Worm (Caenorhabditis elegans) whole organism, young adult: Measurements from ENCODE around the gene F43G6.4.

Source experiments
- B0261.1 ChIP-seq: sonication (generic microtip); optimal IDR thresholded peaks from 2 replicates; lab custom pipeline; 2016; ENCODE audit warnings: mild to moderate bottlenecking, missing genetic modification characterization, moderate library complexity, missing compliant biosample characterization
- B0336.3 ChIP-seq: fragments of 200-800 bp; sonication (Bioruptor generic); IDR thresholded peaks from 2 replicates; pipeline ENCODE4 v1.3.6; 2022; ENCODE audit warnings: missing genetic modification characterization, missing compliant biosample characterization
- F33H1.4 ChIP-seq: fragments of 200-800 bp; sonication (Bioruptor generic); IDR thresholded peaks from 2 replicates; pipeline ENCODE4 v1.3.6; 2022; ENCODE audit warnings: missing genetic modification reagents, missing genetic modification characterization, missing compliant biosample characterization
- F37B4.10 ChIP-seq: fragments of 200-800 bp; sonication (Bioruptor generic); IDR thresholded peaks from 2 replicates; pipeline ENCODE4 v1.3.6; 2022; ENCODE audit warnings: missing genetic modification characterization, missing compliant biosample characterization
- F52B5.7 ChIP-seq: sonication (generic microtip); optimal IDR thresholded peaks from 2 replicates; lab custom pipeline; 2016; ENCODE audit warnings: mild to moderate bottlenecking, missing genetic modification characterization, missing compliant biosample characterization
- F55B11.4 ChIP-seq: sonication (generic microtip); optimal IDR thresholded peaks from 2 replicates; lab custom pipeline; 2016; ENCODE audit warnings: missing compliant biosample characterization, missing genetic modification characterization, borderline replicate concordance; ENCODE audit not compliant: insufficient read depth
- F57A8.1 ChIP-seq: fragments of 200-800 bp; sonication (Bioruptor generic); optimal IDR thresholded peaks from 2 replicates; lab custom pipeline; 2018; ENCODE audit warnings: mild to moderate bottlenecking, missing genetic modification characterization, moderate library complexity, missing compliant biosample characterization
- F57C9.4 ChIP-seq: sonication (generic microtip); optimal IDR thresholded peaks from 2 replicates; lab custom pipeline; 2017; ENCODE audit warnings: mild to moderate bottlenecking, missing genetic modification characterization, missing compliant biosample characterization
- K11D2.4 ChIP-seq: fragments of 200-800 bp; sonication (Bioruptor generic); IDR thresholded peaks from 2 replicates; pipeline ENCODE4 v1.3.6; 2022; ENCODE audit warnings: missing genetic modification reagents, missing genetic modification characterization, missing compliant biosample characterization
- K12H6.12 ChIP-seq: fragments of 200-800 bp; sonication (Bioruptor generic); optimal IDR thresholded peaks from 2 replicates; lab custom pipeline; 2018; ENCODE audit warnings: mild to moderate bottlenecking, missing genetic modification characterization, missing compliant biosample characterization
- T07F8.4 ChIP-seq: sonication (generic microtip); optimal IDR thresholded peaks from 2 replicates; lab custom pipeline; 2016; ENCODE audit warnings: mild to moderate bottlenecking, missing genetic modification characterization, moderate library complexity, missing compliant biosample characterization
- Y67H2A.10 ChIP-seq: fragments of 200-800 bp; sonication (Bioruptor generic); conservative IDR thresholded peaks from 2 replicates; pipeline ENCODE4 v1.3.6; 2022; ENCODE audit warnings: missing genetic modification reagents, missing genetic modification characterization, missing compliant biosample characterization
- Y79H2A.3 ChIP-seq: fragments of 200-800 bp; sonication (Bioruptor generic); conservative IDR thresholded peaks from 2 replicates; pipeline ENCODE4 v1.3.6; 2022; ENCODE audit warnings: missing genetic modification reagents, missing genetic modification characterization, missing compliant biosample characterization
- aptf-2 ChIP-seq: fragments of 200-800 bp; sonication (Bioruptor generic); conservative IDR thresholded peaks from 2 replicates; pipeline ENCODE4 v1.3.6; 2022; ENCODE audit warnings: missing genetic modification reagents, missing genetic modification characterization, missing compliant biosample characterization
- athp-1 ChIP-seq: sonication (generic microtip); optimal IDR thresholded peaks from 2 replicates; lab custom pipeline; 2017; ENCODE audit warnings: mild to moderate bottlenecking, missing genetic modification characterization, missing compliant biosample characterization
- attf-6 ChIP-seq: fragments of 200-800 bp; sonication (Bioruptor generic); IDR thresholded peaks from 2 replicates; pipeline ENCODE4 v1.3.6; 2022; ENCODE audit warnings: missing genetic modification reagents, missing genetic modification characterization, missing compliant biosample characterization
- cebp-1 ChIP-seq, 2 experiments: fragments of 200-800 bp in 1 of 2; sonication (Bioruptor generic) in 1 of 2; sonication (generic microtip) in 1 of 2; IDR thresholded peaks in 1 of 2; optimal IDR thresholded peaks in 1 of 2; 2 replicates each; pipeline versions ENCODE4 v1.3.6 to Lab custom; 2017 to 2022; ENCODE audit warnings: missing compliant biosample characterization in 2 of 2, missing genetic modification characterization in 2 of 2, mild to moderate bottlenecking in 1 of 2, missing genetic modification reagents in 1 of 2, moderate library complexity in 1 of 2
- ceh-27 ChIP-seq: fragments of 200-800 bp; sonication (Bioruptor generic); optimal IDR thresholded peaks from 2 replicates; lab custom pipeline; 2018; ENCODE audit warnings: mild to moderate bottlenecking, missing genetic modification characterization, moderate library complexity, missing compliant biosample characterization
- ceh-79 ChIP-seq: sonication (generic microtip); optimal IDR thresholded peaks from 2 replicates; lab custom pipeline; 2017; ENCODE audit warnings: mild to moderate bottlenecking, missing genetic modification characterization, missing compliant biosample characterization
- die-1 ChIP-seq: sonication (generic microtip); optimal IDR thresholded peaks from 2 replicates; lab custom pipeline; 2016; ENCODE audit warnings: missing genotype, mild to moderate bottlenecking, missing genetic modification characterization, missing compliant biosample characterization
- dpff-1 ChIP-seq: sonication (generic microtip); optimal IDR thresholded peaks from 2 replicates; lab custom pipeline; 2017; ENCODE audit warnings: mild to moderate bottlenecking, missing genetic modification characterization, missing compliant biosample characterization
- dpl-1 ChIP-seq: fragments of 150-350 bp; optimal IDR thresholded peaks from 2 replicates; lab custom pipeline; 2014; ENCODE audit warnings: missing biosample characterization, missing genetic modification reagents, missing genetic modification characterization
- egl-18 ChIP-seq: fragments of 200-800 bp; sonication (Bioruptor generic); IDR thresholded peaks from 2 replicates; pipeline ENCODE4 v1.3.6; 2022; ENCODE audit warnings: missing genetic modification reagents, missing genetic modification characterization, missing compliant biosample characterization
- egrh-3 ChIP-seq: fragments of 200-800 bp; sonication (Bioruptor generic); IDR thresholded peaks from 2 replicates; pipeline ENCODE4 v1.3.6; 2022; ENCODE audit warnings: missing genetic modification reagents, missing genetic modification characterization, missing compliant biosample characterization
- let-526 ChIP-seq: fragments of 200-800 bp; sonication (Bioruptor generic); IDR thresholded peaks from 2 replicates; pipeline ENCODE4 v1.3.6; 2022; ENCODE audit warnings: missing genetic modification reagents, missing genetic modification characterization, missing compliant biosample characterization
- lin-54 ChIP-seq: fragments of 200-800 bp; sonication (Bioruptor generic); optimal IDR thresholded peaks from 2 replicates; lab custom pipeline; 2018; ENCODE audit warnings: mild to moderate bottlenecking, missing genetic modification characterization, missing compliant biosample characterization
- lir-1 ChIP-seq: fragments of 200-800 bp; sonication (Bioruptor generic); conservative IDR thresholded peaks from 2 replicates; pipeline ENCODE4 v1.3.6; 2022; ENCODE audit warnings: missing genetic modification reagents, missing genetic modification characterization, missing compliant biosample characterization
- lsy-27 ChIP-seq: sonication (generic microtip); optimal IDR thresholded peaks from 2 replicates; lab custom pipeline; 2017; ENCODE audit warnings: missing genetic modification characterization, mild to moderate bottlenecking, missing compliant biosample characterization, antibody characterized with exemption, missing genotype, borderline replicate concordance; ENCODE audit not compliant: insufficient read depth
- madf-10 ChIP-seq: sonication (generic microtip); optimal IDR thresholded peaks from 2 replicates; lab custom pipeline; 2016; ENCODE audit warnings: mild to moderate bottlenecking, missing genetic modification characterization, missing compliant biosample characterization
- madf-3 ChIP-seq: fragments of 200-800 bp; sonication (Bioruptor generic); IDR thresholded peaks from 2 replicates; pipeline ENCODE4 v1.3.6; 2022; ENCODE audit warnings: missing genetic modification reagents, missing genetic modification characterization, missing compliant biosample characterization
- madf-8 ChIP-seq: fragments of 200-800 bp; sonication (Bioruptor generic); conservative IDR thresholded peaks from 2 replicates; pipeline ENCODE4 v1.3.6; 2022; ENCODE audit warnings: missing genetic modification reagents, missing genetic modification characterization, missing compliant biosample characterization
- mcd-1 ChIP-seq: fragments of 200-800 bp; sonication (Bioruptor generic); IDR thresholded peaks from 2 replicates; pipeline ENCODE4 v1.3.6; 2022; ENCODE audit warnings: missing genetic modification reagents, missing genetic modification characterization, missing compliant biosample characterization
- mes-4 ChIP-seq: sonication (generic microtip); optimal IDR thresholded peaks from 2 replicates; lab custom pipeline; 2016; ENCODE audit warnings: missing genotype, missing genetic modification characterization, missing compliant biosample characterization
- nhr-120 ChIP-seq: fragments of 200-800 bp; sonication (Bioruptor generic); IDR thresholded peaks from 2 replicates; pipeline ENCODE4 v1.3.6; 2022; ENCODE audit warnings: missing genetic modification characterization, missing compliant biosample characterization
- nhr-90 ChIP-seq: sonication (generic microtip); optimal IDR thresholded peaks from 2 replicates; lab custom pipeline; 2016; ENCODE audit warnings: missing genotype, mild to moderate bottlenecking, missing genetic modification characterization, missing compliant biosample characterization
- pbrm-1 ChIP-seq: fragments of 200-800 bp; sonication (Bioruptor generic); IDR thresholded peaks from 2 replicates; pipeline ENCODE4 v1.3.6; 2022; ENCODE audit warnings: missing genetic modification reagents, missing genetic modification characterization, missing compliant biosample characterization
- pha-4 ChIP-seq: fragments of 150-350 bp; sonication (generic microtip); optimal IDR thresholded peaks from 2 replicates; lab custom pipeline; 2014; ENCODE audit warnings: missing biosample characterization, missing genetic modification reagents, missing genetic modification characterization
- rcor-1 ChIP-seq: fragments of 200-800 bp; sonication (Bioruptor generic); IDR thresholded peaks from 2 replicates; pipeline ENCODE4 v1.3.6; 2022; ENCODE audit warnings: missing genetic modification reagents, missing genetic modification characterization, missing compliant biosample characterization
- repo-1 ChIP-seq: sonication (generic microtip); optimal IDR thresholded peaks from 2 replicates; lab custom pipeline; 2017; ENCODE audit warnings: mild to moderate bottlenecking, missing genetic modification characterization, missing compliant biosample characterization
- sdz-38 ChIP-seq: sonication (generic microtip); optimal IDR thresholded peaks from 2 replicates; lab custom pipeline; 2016; ENCODE audit warnings: missing genotype, missing genetic modification characterization, missing compliant biosample characterization
- snpc-1.3 ChIP-seq: sonication (generic microtip); optimal IDR thresholded peaks from 2 replicates; lab custom pipeline; 2017; ENCODE audit warnings: missing genetic modification characterization, mild to moderate bottlenecking, missing compliant biosample characterization, antibody characterized with exemption, moderate library complexity, missing genotype, missing genetic modification reagents; ENCODE audit not compliant: insufficient read depth
- snpc-4 ChIP-seq, 5 experiments: fragments of 150-350 bp in 1 of 5; sonication (generic microtip) in 4 of 5; optimal IDR thresholded peaks; 2 replicates each; lab custom pipeline; 2014 to 2018; ENCODE audit warnings: missing genetic modification characterization in 5 of 5, missing biosample characterization in 3 of 5, antibody characterized with exemption in 2 of 5, mild to moderate bottlenecking in 2 of 5, missing compliant biosample characterization in 2 of 5, missing genotype in 2 of 5, moderate library complexity in 2 of 5, missing genetic modification reagents in 1 of 5
- sptf-2 ChIP-seq: fragments of 200-800 bp; sonication (Bioruptor generic); optimal IDR thresholded peaks from 2 replicates; lab custom pipeline; 2018; ENCODE audit warnings: mild to moderate bottlenecking, missing genetic modification characterization, missing compliant biosample characterization
- tbp1 ChIP-seq: fragments of 200-800 bp; sonication (Bioruptor generic); optimal IDR thresholded peaks from 2 replicates; lab custom pipeline; 2018; ENCODE audit warnings: mild to moderate bottlenecking, missing genetic modification characterization, missing compliant biosample characterization
- tlf-1 ChIP-seq: fragments of 200-800 bp; sonication (Bioruptor generic); optimal IDR thresholded peaks from 2 replicates; lab custom pipeline; 2018; ENCODE audit warnings: mild to moderate bottlenecking, missing genetic modification characterization, missing compliant biosample characterization
- xnd-1 ChIP-seq: sonication (generic microtip); optimal IDR thresholded peaks from 2 replicates; lab custom pipeline; 2016; ENCODE audit warnings: missing genotype, missing genetic modification reagents, missing genetic modification characterization, missing compliant biosample characterization
- ztf-28 ChIP-seq: fragments of 200-800 bp; sonication (Bioruptor generic); IDR thresholded peaks from 2 replicates; pipeline ENCODE4 v1.3.6; 2022; ENCODE audit warnings: missing genetic modification reagents, missing genetic modification characterization, missing compliant biosample characterization

The F43G6.4 gene

ce11 chrII:11746782-11747288 is 43.7 kb upstream of the F43G6.4 start (continued):
- no peak for TF ChIP-seq madf-3 (GFP tag; lab: Robert Waterston, UW)
- TF ChIP-seq ceh-79: no peak
- TF ChIP-seq dpff-1: no peak
- TF ChIP-seq madf-10 (tag; lab: Kevin White, UChicago): peak; percentile 57
- no peak for TF ChIP-seq sptf-2 (GFP tag; lab: Kevin White, UChicago)
- TF ChIP-seq lin-54 (GFP tag; lab: Kevin White, UChicago): no peak
- no peak for TF ChIP-seq Y67H2A.10
- no peak for TF ChIP-seq lir-1
- TF ChIP-seq let-526 (GFP tag; lab: Robert Waterston, UW): no peak
- no peak for TF ChIP-seq nhr-120
- TF ChIP-seq ceh-27 (GFP tag; lab: Kevin White, UChicago): peak; percentile 8
- TF ChIP-seq repo-1: peak; percentile 52
- no peak for TF ChIP-seq ztf-28 (GFP tag; lab: Robert Waterston, UW)
- no peak for TF ChIP-seq tbp1 (GFP tag; lab: Kevin White, UChicago)
- TF ChIP-seq snpc-1.3: no peak
- no peak for TF ChIP-seq aptf-2 (GFP tag; lab: Robert Waterston, UW)
- peak; percentile 52; the same call in 1 of the 2 replicates for TF ChIP-seq mcd-1
- TF ChIP-seq Y79H2A.3 (GFP tag; lab: Robert Waterston, UW): no peak; the same call in 1 of the 2 replicates
- TF ChIP-seq F57C9.4 (tag; lab: Kevin White, UChicago): peak; percentile 30
- no peak for TF ChIP-seq F33H1.4 (GFP tag; lab: Robert Waterston, UW)
- 0 out of 2 replicates have a peak, but pooled peaks have one; percentile 35 for TF ChIP-seq rcor-1 (GFP tag; lab: Robert Waterston, UW)
- 0 out of 2 replicates have a peak, but pooled peaks have one; percentile 37 for TF ChIP-seq K11D2.4 (GFP tag; lab: Robert Waterston, UW)
- TF ChIP-seq tlf-1 (GFP tag; lab: Kevin White, UChicago): no peak
- no peak for TF ChIP-seq pha-4
- TF ChIP-seq egl-18 (GFP tag; lab: Robert Waterston, UW): no peak
- TF ChIP-seq die-1: no peak
- TF ChIP-seq pbrm-1 (GFP tag; lab: Robert Waterston, UW): peak; percentile 51; the same call in 1 of the 2 replicates
- peak; percentile 36 for TF ChIP-seq athp-1 (tag; lab: Kevin White, UChicago)
- TF ChIP-seq nhr-90 (tag; lab: Kevin White, UChicago): peak; percentile 8
- TF ChIP-seq mes-4 (tag; lab: Kevin White, UChicago): no peak
- peak; percentile 56; the same call in 1 of the 2 replicates for TF ChIP-seq B0336.3 (GFP tag; lab: Robert Waterston, UW)
- TF ChIP-seq attf-6 (GFP tag; lab: Robert Waterston, UW): no peak
- TF ChIP-seq sdz-38: no peak
- peak; percentile 94 for TF ChIP-seq egrh-3
- no peak for TF ChIP-seq cebp-1 (GFP tag; IDR thresholded peaks at IDR 0.05; lab: Robert Waterston, UW)
- TF ChIP-seq cebp-1 (tag; optimal IDR thresholded peaks at IDR 0.05; lab: Kevin White, UChicago): peak; percentile 69
- peak; percentile 10 for TF ChIP-seq T07F8.4
- no peak for TF ChIP-seq F55B11.4
- 0 out of 2 replicates have a peak, but pooled peaks have one; percentile 48 for TF ChIP-seq F37B4.10 (GFP tag; lab: Robert Waterston, UW)
- TF ChIP-seq madf-8: no peak
- TF ChIP-seq dpl-1 (GFP tag; lab: Kevin White, UChicago): no peak
- peak; percentile 60 for TF ChIP-seq F52B5.7 (tag; lab: Kevin White, UChicago)
- no peak for TF ChIP-seq F57A8.1 (GFP tag; lab: Kevin White, UChicago)
- peak; percentile 78 for TF ChIP-seq K12H6.12 (tag; lab: Kevin White, UChicago)
- TF ChIP-seq xnd-1 (tag; lab: Kevin White, UChicago): no peak
- TF ChIP-seq lsy-27: no peak
- TF ChIP-seq snpc-4 (GFP tag; optimal IDR thresholded peaks at IDR 0.05; lab: Kevin White, UChicago): no peak
- peak in 1 of 4 experiments; percentile 45 for TF ChIP-seq snpc-4 (tag; optimal IDR thresholded peaks at IDR 0.05; lab: Kevin White, UChicago)
- no peak for TF ChIP-seq B0261.1 (tag; lab: Kevin White, UChicago)
